Fruit fly (Drosophila melanogaster): Measurements from ENCODE around the gene exex.

Gene exex

DNA sequence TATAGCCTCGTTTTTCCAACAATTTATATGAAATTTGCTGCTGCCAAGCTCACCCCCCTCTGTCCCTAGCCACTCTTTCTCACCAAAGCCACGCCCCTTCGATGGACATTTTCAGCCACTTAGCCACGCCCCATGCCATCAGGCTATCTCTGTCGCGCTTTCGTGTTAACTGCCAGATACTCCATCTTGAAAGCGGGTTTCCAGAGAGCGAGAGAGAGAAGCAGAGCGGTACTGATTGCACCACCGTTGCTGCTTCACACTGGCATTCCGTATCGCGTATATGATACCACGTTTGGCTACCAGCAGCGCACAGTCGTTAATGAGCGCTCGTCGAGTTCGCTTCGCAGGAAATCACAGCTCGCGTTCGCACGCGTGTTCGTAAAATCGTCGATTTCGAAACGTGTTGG, at the start of gene exex:
TSS of gene exex (plus strand) at position 307 of the 407 bp plus-strand sequence.
- peak; percentile 10 for TF ChIP-seq Sox14 (GFP tag; optimal IDR thresholded peaks at IDR 0.05)
- peak; percentile 16 for TF ChIP-seq fkh (GFP tag; optimal IDR thresholded peaks at IDR 0.05)
- no peak for TF ChIP-seq CG11762 (GFP tag; optimal IDR thresholded peaks at IDR 0.05; ENCODE audit: insufficient read depth)
- TF ChIP-seq vri (GFP tag; optimal IDR thresholded peaks at IDR 0.05) = peak; percentile 34
- TF ChIP-seq Eip78C (GFP tag) = peak; percentile 51
- no peak for TF ChIP-seq Ets21C (GFP tag; optimal IDR thresholded peaks at IDR 0.05)

DNA sequence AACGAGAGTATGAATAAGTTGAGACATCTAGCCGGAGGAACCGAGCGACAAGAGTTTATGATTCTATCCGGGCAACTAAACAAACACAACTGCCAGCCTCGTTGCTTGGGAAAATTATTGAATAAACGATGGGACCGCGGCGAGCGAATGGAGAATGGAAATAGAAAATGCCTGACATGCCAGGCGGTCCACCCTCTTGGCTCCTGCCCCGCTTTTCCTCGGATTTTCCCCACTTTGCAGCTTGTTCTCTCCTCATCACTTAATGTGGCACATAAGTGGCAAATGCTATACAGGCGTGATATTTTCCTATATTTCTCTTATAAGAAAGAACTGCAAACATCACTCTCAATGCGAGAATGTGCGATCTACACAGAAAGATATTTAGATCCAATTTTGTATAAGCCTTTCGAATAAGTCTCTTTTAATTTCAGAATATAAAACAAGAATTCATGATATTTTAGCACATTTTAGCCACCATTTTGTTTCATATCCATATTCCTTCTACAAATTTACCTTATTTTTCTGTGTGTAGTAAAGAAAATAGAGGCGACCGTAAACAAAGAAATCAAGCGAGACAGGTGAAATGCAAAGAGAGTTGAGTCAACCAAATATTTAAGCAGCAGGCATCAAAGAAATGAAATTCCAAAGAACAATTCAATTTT, 44.4 kb upstream of the exex start:
- TF ChIP-seq eg (GFP tag; IDR thresholded peaks at IDR 0.05) (peak; percentile 82), CG8632 (GFP tag; optimal IDR thresholded peaks at IDR 0.05) (peak; percentile 47), Sox14 (GFP tag; optimal IDR thresholded peaks at IDR 0.05) (no peak), ss (GFP tag; optimal IDR thresholded peaks at IDR 0.05) (no peak), dac (GFP tag; optimal IDR thresholded peaks at IDR 0.05) (no peak), Eip93F (GFP tag; optimal IDR thresholded peaks at IDR 0.05) (no peak), Sox15 (GFP tag; optimal IDR thresholded peaks at IDR 0.05) (no peak), CG3032 (tag; optimal IDR thresholded peaks at IDR 0.05) (peak; percentile 24), Ets21C (GFP tag; optimal IDR thresholded peaks at IDR 0.05) (no peak), Gug (GFP tag; IDR thresholded peaks at IDR 0.05) (peak; percentile 59; the same call in 1 of the 2 replicates), esn (GFP tag; optimal IDR thresholded peaks at IDR 0.05) (no peak), CG10669 (GFP tag; optimal IDR thresholded peaks at IDR 0.05) (no peak), Hr38 (GFP tag; optimal IDR thresholded peaks at IDR 0.05) (no peak), Eip78C (GFP tag) (no peak), achi (GFP tag; optimal IDR thresholded peaks at IDR 0.05) (peak; percentile 74), CG6854 (GFP tag; optimal IDR thresholded peaks at IDR 0.05) (no peak), fd59A (GFP tag; optimal IDR thresholded peaks at IDR 0.05) (peak; percentile 32), Ets96B (tag; optimal IDR thresholded peaks at IDR 0.05) (no peak), OdsH (GFP tag; optimal IDR thresholded peaks at IDR 0.05) (no peak), CG8319 (GFP tag; optimal IDR thresholded peaks at IDR 0.05) (no peak), Eip75B (GFP tag; optimal IDR thresholded peaks at IDR 0.05) (no peak), CG4318 (GFP tag; optimal IDR thresholded peaks at IDR 0.05) (peak; percentile 42), vri (GFP tag; optimal IDR thresholded peaks at IDR 0.05) (no peak), CG9139 (GFP tag; optimal IDR thresholded peaks at IDR 0.05) (no peak), Smox (GFP tag; optimal IDR thresholded peaks at IDR 0.05) (peak; percentile 31), Met (GFP tag; optimal IDR thresholded peaks at IDR 0.05) (no peak), CG8119 (GFP tag; IDR thresholded peaks at IDR 0.05) (peak; percentile 71), pdm3 (GFP tag; optimal IDR thresholded peaks at IDR 0.05) (peak; percentile 64), spab (GFP tag; optimal IDR thresholded peaks at IDR 0.05) (peak; percentile 11), Sox102F (GFP tag; optimal IDR thresholded peaks at IDR 0.05) (no peak), lz (GFP tag; optimal IDR thresholded peaks at IDR 0.05) (no peak), CG31627 (GFP tag; optimal IDR thresholded peaks at IDR 0.05) (peak; percentile 50), CG6163 (GFP tag; IDR thresholded peaks at IDR 0.05) (peak; percentile 83), CG11294 (GFP tag; IDR thresholded peaks at IDR 0.05) (peak; percentile 69), dsx (GFP tag; optimal IDR thresholded peaks at IDR 0.05; ENCODE audit: poor library complexity, severe bottlenecking) (no peak), CG6276 (GFP tag; optimal IDR thresholded peaks at IDR 0.05) (peak; percentile 73), CG1621 (tag; optimal IDR thresholded peaks at IDR 0.05) (no peak), Blimp-1 (GFP tag; optimal IDR thresholded peaks at IDR 0.05) (no peak), acj6 (GFP tag; optimal IDR thresholded peaks at IDR 0.05) (peak; percentile 54), CG7368 (GFP tag; optimal IDR thresholded peaks at IDR 0.05) (peak; percentile 5), svp (GFP tag) (no peak), salr (GFP tag; optimal IDR thresholded peaks at IDR 0.05) (peak in 1 of 2 experiments; percentile 79), fd85E (GFP tag; optimal IDR thresholded peaks at IDR 0.05) (no peak), CG15336 (GFP tag; IDR thresholded peaks at IDR 0.05) (peak; percentile 83), CG3919 (GFP tag; optimal IDR thresholded peaks at IDR 0.05) (peak; percentile 72), Lpt (GFP tag; optimal IDR thresholded peaks at IDR 0.05) (peak; percentile 76), CG16779 (tag; optimal IDR thresholded peaks at IDR 0.05) (no peak)
